Worm (Caenorhabditis elegans) whole organism, L4/young adult: Measurements from ENCODE around the gene cpg-2.

ENCODE experiments used
- W03F9.2 ChIP-seq: fragments of 150-350 bp; optimal IDR thresholded peaks from 2 replicates; lab custom pipeline; 2014; ENCODE audit warnings: missing biosample characterization, missing genetic modification characterization
- him-1 ChIP-seq: sonication (generic microtip); optimal IDR thresholded peaks from 2 replicates; lab custom pipeline; 2016; ENCODE audit warnings: missing genotype, missing genetic modification reagents, missing genetic modification characterization, missing compliant biosample characterization

ce11 chrIII:7100001-7100400, 3.8 kb downstream of the cpg-2 start, which contains the start of gene ZK418.11:
- TF ChIP-seq him-1 (tag; lab: Kevin White, UChicago) (no peak), W03F9.2 (tag; lab: Kevin White, UChicago) (no peak)
